Fruit fly (Drosophila melanogaster): ENCODE results near the gene Zip89B.

dm6 chr3R:16335438-16336073, 30.0 kb downstream of the Zip89B start:
- TF ChIP-seq OdsH (GFP tag; optimal IDR thresholded peaks at IDR 0.05) (no peak), Hr39 (GFP tag; optimal IDR thresholded peaks at IDR 0.05) (no peak), CG10631 (GFP tag; optimal IDR thresholded peaks at IDR 0.05) (no peak), CG9139 (GFP tag; optimal IDR thresholded peaks at IDR 0.05) (no peak), Ets96B (tag; optimal IDR thresholded peaks at IDR 0.05) (no peak), fd59A (GFP tag; optimal IDR thresholded peaks at IDR 0.05) (no peak), ss (GFP tag; optimal IDR thresholded peaks at IDR 0.05) (peak in 1 of 2 experiments; percentile 28), achi (GFP tag; optimal IDR thresholded peaks at IDR 0.05) (no peak), CG8319 (GFP tag; optimal IDR thresholded peaks at IDR 0.05) (no peak), CG6163 (GFP tag; IDR thresholded peaks at IDR 0.05) (0 out of 3 replicates have a peak, but pooled peaks have one; percentile 10), svp (GFP tag) (no peak)
